Worm (Caenorhabditis elegans) whole organism, L4/young adult: ENCODE data around the gene Y54G11A.14.

Experiments
- W03F9.2 ChIP-seq: fragments of 150-350 bp; optimal IDR thresholded peaks from 2 replicates; lab custom pipeline; 2014; ENCODE audit warnings: missing biosample characterization, missing genetic modification characterization
- him-1 ChIP-seq: sonication (generic microtip); optimal IDR thresholded peaks from 2 replicates; lab custom pipeline; 2016; ENCODE audit warnings: missing genotype, missing genetic modification reagents, missing genetic modification characterization, missing compliant biosample characterization

ce11 chrII:14310729-14311388, 7.1 kb upstream of the Y54G11A.14 start, which contains the start of gene ctl-3:
- no peak for TF ChIP-seq W03F9.2 (tag; lab: Kevin White, UChicago)
- TF ChIP-seq him-1 = no peak
